Fruit fly (Drosophila melanogaster): ENCODE results near the gene Nlp.

Nlp gene

DNA sequence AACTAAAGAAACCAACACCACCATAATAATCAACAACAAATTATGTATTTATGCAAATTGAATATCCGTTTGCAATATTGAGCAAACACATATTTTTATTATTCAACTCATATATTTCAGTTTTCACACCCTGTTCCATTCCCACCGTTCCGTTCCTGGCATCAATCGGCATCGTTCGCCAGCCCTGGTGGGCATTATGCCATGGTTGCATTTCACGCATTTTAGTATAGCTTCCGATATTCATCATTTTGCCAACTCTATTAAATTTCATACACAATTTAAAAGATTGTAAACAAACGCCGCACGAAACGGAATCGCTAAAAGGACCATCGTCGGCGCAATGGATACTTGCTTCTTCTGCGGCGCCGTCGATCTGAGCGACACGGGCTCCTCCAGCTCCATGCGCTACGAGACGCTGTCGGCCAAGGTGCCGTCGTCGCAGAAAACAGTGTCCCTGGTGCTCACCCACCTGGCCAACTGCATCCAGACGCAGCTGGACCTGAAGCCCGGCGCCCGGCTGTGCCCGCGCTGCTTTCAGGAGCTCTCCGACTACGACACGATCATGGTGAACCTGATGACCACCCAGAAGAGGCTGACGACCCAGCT, 38.7 kb downstream of the Nlp start, which contains the start of gene Sry-delta (continued):
- peak; percentile 78 for TF ChIP-seq CG16813 (GFP tag; IDR thresholded peaks at IDR 0.05; ENCODE audit: partially characterized antibody)
- TF ChIP-seq CG7786 (GFP tag; optimal IDR thresholded peaks at IDR 0.05) = peak; percentile 85
- TF ChIP-seq bcd (GFP tag; optimal IDR thresholded peaks at IDR 0.05) = no peak
- TF ChIP-seq tin (GFP tag; optimal IDR thresholded peaks at IDR 0.05) = peak; percentile 91
- peak; percentile 63 for TF ChIP-seq CG18262 (tag; optimal IDR thresholded peaks at IDR 0.05)
- peak; percentile 60 for TF ChIP-seq CG31388 (GFP tag; optimal IDR thresholded peaks at IDR 0.05)
- peak; percentile 90 for TF ChIP-seq CG33213 (GFP tag; optimal IDR thresholded peaks at IDR 0.05)
- peak in 1 of 2 experiments; percentile 46 for TF ChIP-seq insv (GFP tag; optimal IDR thresholded peaks at IDR 0.05)
- no peak for TF ChIP-seq fru (optimal IDR thresholded peaks at IDR 0.05)
- TF ChIP-seq GATAe (GFP tag; conservative IDR thresholded peaks at IDR 0.05) = peak; percentile 22; the same call in 1 of the 2 replicates
- peak; percentile 19; the same call in 1 of the 2 replicates for TF ChIP-seq nerfin-2 (GFP tag; IDR thresholded peaks at IDR 0.05; ENCODE audit: partially characterized antibody)
- peak; percentile 83 for TF ChIP-seq trem (tag; optimal IDR thresholded peaks at IDR 0.05)
- TF ChIP-seq lbe (GFP tag; optimal IDR thresholded peaks at IDR 0.05) = peak; percentile 68
- TF ChIP-seq CG6813 (GFP tag; optimal IDR thresholded peaks at IDR 0.05) = peak; percentile 26
- TF ChIP-seq CG12659 (GFP tag; optimal IDR thresholded peaks at IDR 0.05) = peak; percentile 91
- peak; percentile 90 for TF ChIP-seq her (GFP tag; optimal IDR thresholded peaks at IDR 0.05)
- TF ChIP-seq stc (GFP tag; IDR thresholded peaks at IDR 0.05) = peak; percentile 40; the same call in 1 of the 2 replicates
- TF ChIP-seq Neu2 (GFP tag; optimal IDR thresholded peaks at IDR 0.05; ENCODE audit: borderline replicate concordance) = peak; percentile 14
- peak; percentile 50; the same call in 1 of the 3 replicates for TF ChIP-seq CG7357 (GFP tag; IDR thresholded peaks at IDR 0.05)
- peak; percentile 84 for TF ChIP-seq CG34422 (GFP tag; IDR thresholded peaks at IDR 0.05)
- TF ChIP-seq Eip74EF (GFP tag; optimal IDR thresholded peaks at IDR 0.05) = no peak
- peak; percentile 59 for TF ChIP-seq CG10979 (tag; optimal IDR thresholded peaks at IDR 0.05)
- peak; percentile 5 for TF ChIP-seq twi (tag; optimal IDR thresholded peaks at IDR 0.05)
- peak; percentile 59; the same call in 2 of the 3 replicates for TF ChIP-seq CG14860 (GFP tag; IDR thresholded peaks at IDR 0.05; ENCODE audit: partially characterized antibody)
- peak; percentile 84 for TF ChIP-seq ash1 (GFP tag; optimal IDR thresholded peaks at IDR 0.05)
- peak; percentile 85 for TF ChIP-seq CG10654 (GFP tag; optimal IDR thresholded peaks at IDR 0.05)
- no peak for TF ChIP-seq CG18599 (GFP tag; optimal IDR thresholded peaks at IDR 0.05)
- TF ChIP-seq YL-1 (GFP tag; optimal IDR thresholded peaks at IDR 0.05) = peak; percentile 98
- peak; percentile 46; the same call in 2 of the 3 replicates for TF ChIP-seq vnd (GFP tag; IDR thresholded peaks at IDR 0.05; ENCODE audit: partially characterized antibody)
- TF ChIP-seq CG2712 (tag; optimal IDR thresholded peaks at IDR 0.05) = peak; percentile 83
- TF ChIP-seq ttk (GFP tag; IDR thresholded peaks at IDR 0.05) = peak; percentile 69
- TF ChIP-seq B-H1 (GFP tag; IDR thresholded peaks at IDR 0.05) = peak; percentile 45
- TF ChIP-seq CG9727 (GFP tag; optimal IDR thresholded peaks at IDR 0.05) = peak; percentile 78
- peak; percentile 24 for TF ChIP-seq gcm (GFP tag; optimal IDR thresholded peaks at IDR 0.05)
- peak; percentile 53 for TF ChIP-seq CG7556 (GFP tag; optimal IDR thresholded peaks at IDR 0.05)
- no peak for TF ChIP-seq dati (GFP tag; IDR thresholded peaks at IDR 0.05)
- peak; percentile 69 for TF ChIP-seq CG3995 (GFP tag; optimal IDR thresholded peaks at IDR 0.05)
- peak; percentile 100 for TF ChIP-seq CG2116 (GFP tag; optimal IDR thresholded peaks at IDR 0.05)
- peak; percentile 46; the same call in 1 of the 2 replicates for TF ChIP-seq CG42726 (GFP tag; IDR thresholded peaks at IDR 0.05; ENCODE audit: partially characterized antibody)
- TF ChIP-seq CG1647 (GFP tag; optimal IDR thresholded peaks at IDR 0.05) = peak; percentile 91
- TF ChIP-seq Mes4 (GFP tag; optimal IDR thresholded peaks at IDR 0.05) = peak; percentile 61
- no peak for TF ChIP-seq sd (tag; optimal IDR thresholded peaks at IDR 0.05)
- peak; percentile 81 for TF ChIP-seq fu2 (GFP tag; optimal IDR thresholded peaks at IDR 0.05)
- peak; percentile 61; the same call in 1 of the 2 replicates for TF ChIP-seq sens-2 (GFP tag; IDR thresholded peaks at IDR 0.05)
- TF ChIP-seq ewg (GFP tag; optimal IDR thresholded peaks at IDR 0.05) = no peak
- peak; percentile 88 for TF ChIP-seq ind (GFP tag; optimal IDR thresholded peaks at IDR 0.05)
- no peak for TF ChIP-seq abd-A (tag; optimal IDR thresholded peaks at IDR 0.05)
- TF ChIP-seq ase (GFP tag; IDR thresholded peaks at IDR 0.05) = peak; percentile 69; the same call in 2 of the 3 replicates

Data from whole organism, embryonic.